Fruit fly (Drosophila melanogaster) whole organism, embryonic: Measurements from ENCODE around the gene SmE.

Source experiments
- Aef1 ChIP-seq: fragments of 200-800 bp; sonication (Bioruptor generic); IDR thresholded peaks from 3 replicates; pipeline ENCODE4 v1.3.6; 2022; ENCODE audit warnings: missing biosample characterization, missing genetic modification characterization
- BEAF-32 ChIP-seq: fragments of 200-800 bp; sonication (Bioruptor generic); optimal IDR thresholded peaks from 3 replicates; lab custom pipeline; 2017; ENCODE audit warnings: missing biosample characterization, missing genetic modification characterization, mild to moderate bottlenecking, moderate library complexity, missing genetic modification reagents
- BtbVII ChIP-seq: fragments of 200-800 bp; sonication (Bioruptor generic); optimal IDR thresholded peaks from 3 replicates; lab custom pipeline; 2017; ENCODE audit warnings: missing biosample characterization, mild to moderate bottlenecking, missing genetic modification characterization
- CG10565 ChIP-seq: fragments of 200-800 bp; sonication (Bioruptor generic); optimal IDR thresholded peaks from 3 replicates; lab custom pipeline; 2016; ENCODE audit warnings: missing biosample characterization, mild to moderate bottlenecking, missing genetic modification characterization
- CG10654 ChIP-seq: fragments of 200-800 bp; sonication (Bioruptor generic); optimal IDR thresholded peaks from 2 replicates; lab custom pipeline; 2016; ENCODE audit warnings: missing biosample characterization, missing genetic modification characterization
- CG13424 ChIP-seq: fragments of 200-800 bp; sonication (Bioruptor generic); optimal IDR thresholded peaks from 2 replicates; lab custom pipeline; 2019; ENCODE audit warnings: missing biosample characterization, mild to moderate bottlenecking, missing genetic modification characterization, moderate library complexity
- CG13894 ChIP-seq: fragments of 200-800 bp; sonication (Bioruptor generic); optimal IDR thresholded peaks from 3 replicates; lab custom pipeline; 2018; ENCODE audit warnings: missing biosample characterization, mild to moderate bottlenecking, missing genetic modification characterization, moderate library complexity
- CG1602 ChIP-seq: fragments of 200-800 bp; sonication (Bioruptor generic); optimal IDR thresholded peaks from 3 replicates; lab custom pipeline; 2016; ENCODE audit warnings: missing biosample characterization, missing genetic modification characterization
- CG17328 ChIP-seq: fragments of 200-800 bp; sonication (Bioruptor generic); IDR thresholded peaks from 2 replicates; pipeline ENCODE4 v1.3.6; 2022; ENCODE audit warnings: missing biosample characterization, missing genetic modification characterization
- CG17385 ChIP-seq: fragments of 200-800 bp; sonication (Bioruptor generic); optimal IDR thresholded peaks from 3 replicates; lab custom pipeline; 2018; ENCODE audit warnings: missing biosample characterization, mild to moderate bottlenecking, missing genetic modification characterization
- CG17802 ChIP-seq: fragments of 200-800 bp; sonication (Bioruptor generic); optimal IDR thresholded peaks from 2 replicates; lab custom pipeline; 2018; ENCODE audit warnings: missing biosample characterization, mild to moderate bottlenecking, missing genetic modification characterization, moderate library complexity
- CG2116 ChIP-seq: fragments of 200-800 bp; sonication (Bioruptor generic); optimal IDR thresholded peaks from 3 replicates; lab custom pipeline; 2018; ENCODE audit warnings: missing biosample characterization, mild to moderate bottlenecking, missing genetic modification characterization
- CG2889 ChIP-seq: fragments of 200-800 bp; sonication (Bioruptor generic); IDR thresholded peaks from 3 replicates; pipeline ENCODE4 v1.3.6; 2022; ENCODE audit warnings: missing biosample characterization, missing genetic modification characterization
- CG8388 ChIP-seq: fragments of 200-800 bp; sonication (Bioruptor generic); optimal IDR thresholded peaks from 2 replicates; lab custom pipeline; 2019; ENCODE audit warnings: missing biosample characterization, mild to moderate bottlenecking, missing genetic modification characterization, moderate library complexity
- CG9215 ChIP-seq: fragments of 200-800 bp; sonication (Bioruptor generic); IDR thresholded peaks from 2 replicates; pipeline ENCODE4 v1.3.6; 2022; ENCODE audit warnings: missing biosample characterization, missing genetic modification characterization
- Dip3 ChIP-seq: fragments of 200-800 bp; sonication (Bioruptor generic); optimal IDR thresholded peaks from 3 replicates; lab custom pipeline; 2016; ENCODE audit warnings: missing biosample characterization, missing genetic modification characterization
- H15 ChIP-seq: fragments of 200-800 bp; sonication (Bioruptor generic); IDR thresholded peaks from 3 replicates; pipeline ENCODE4 v1.3.6; 2022; ENCODE audit warnings: missing biosample characterization, missing genetic modification characterization
- Max ChIP-seq: fragments of 200-800 bp; sonication (Bioruptor generic); optimal IDR thresholded peaks from 2 replicates; lab custom pipeline; 2016; ENCODE audit warnings: missing biosample characterization, mild to moderate bottlenecking, missing genetic modification characterization
- Mes4 ChIP-seq: fragments of 200-800 bp; sonication (Bioruptor generic); optimal IDR thresholded peaks from 2 replicates; lab custom pipeline; 2016; ENCODE audit warnings: missing biosample characterization, missing genetic modification characterization
- Myb ChIP-seq: fragments of 200-800 bp; sonication (Bioruptor generic); optimal IDR thresholded peaks from 2 replicates; lab custom pipeline; 2016; ENCODE audit warnings: missing biosample characterization, missing genetic modification characterization
- Opbp ChIP-seq: fragments of 200-800 bp; sonication (Bioruptor generic); IDR thresholded peaks from 3 replicates; pipeline ENCODE4 v1.3.6; 2022; ENCODE audit warnings: missing biosample characterization, missing genetic modification characterization; ENCODE audit not compliant: partially characterized antibody
- Rx ChIP-seq: fragments of 200-800 bp; sonication (Bioruptor generic); IDR thresholded peaks from 2 replicates; pipeline ENCODE4 v1.3.6; 2022; ENCODE audit warnings: missing biosample characterization, missing genetic modification characterization
- Six4 ChIP-seq: fragments of 200-800 bp; sonication (Bioruptor generic); optimal IDR thresholded peaks from 2 replicates; lab custom pipeline; 2016; ENCODE audit warnings: missing biosample characterization, missing genetic modification characterization
- Sox100B ChIP-seq: fragments of 200-800 bp; sonication (Bioruptor generic); optimal IDR thresholded peaks from 3 replicates; lab custom pipeline; 2018; ENCODE audit warnings: missing biosample characterization, mild to moderate bottlenecking, missing genetic modification characterization
- Sox102F ChIP-seq: fragments of 200-800 bp; sonication (Bioruptor generic); optimal IDR thresholded peaks from 2 replicates; lab custom pipeline; 2018; ENCODE audit warnings: missing biosample characterization, mild to moderate bottlenecking, missing genetic modification characterization, moderate library complexity
- Sry-δ ChIP-seq: fragments of 200-800 bp; sonication (Bioruptor generic); optimal IDR thresholded peaks from 2 replicates; lab custom pipeline; 2016; ENCODE audit warnings: missing biosample characterization, missing genetic modification characterization
- ac ChIP-seq: fragments of 200-800 bp; sonication (Bioruptor generic); optimal IDR thresholded peaks from 3 replicates; lab custom pipeline; 2017; ENCODE audit warnings: missing biosample characterization, mild to moderate bottlenecking, missing genetic modification characterization
- aop ChIP-seq: fragments of 200-800 bp; sonication (Bioruptor generic); IDR thresholded peaks from 2 replicates; pipeline ENCODE4 v1.3.6; 2022; ENCODE audit warnings: missing biosample characterization, missing genetic modification characterization
- bigmax ChIP-seq: fragments of 200-800 bp; sonication (Bioruptor generic); optimal IDR thresholded peaks from 2 replicates; lab custom pipeline; 2018; ENCODE audit warnings: missing biosample characterization, mild to moderate bottlenecking, missing genetic modification characterization
- cad ChIP-seq: fragments of >200 bp; optimal IDR thresholded peaks from 2 replicates; lab custom pipeline; 2017; ENCODE audit warnings: missing biosample characterization, missing genetic modification characterization
- cas ChIP-seq: fragments of 200-800 bp; sonication (Bioruptor generic); IDR thresholded peaks from 2 replicates; pipeline ENCODE4 v1.3.6; 2022; ENCODE audit warnings: missing biosample characterization, missing genetic modification characterization
- cato ChIP-seq: fragments of 200-800 bp; sonication (Bioruptor generic); optimal IDR thresholded peaks from 2 replicates; lab custom pipeline; 2016; ENCODE audit warnings: missing biosample characterization, missing genetic modification characterization, borderline replicate concordance
- caup ChIP-seq: fragments of 200-800 bp; sonication (Bioruptor generic); optimal IDR thresholded peaks from 3 replicates; lab custom pipeline; 2017; ENCODE audit warnings: missing biosample characterization, mild to moderate bottlenecking, missing genetic modification characterization, moderate library complexity; ENCODE audit not compliant: severe bottlenecking
- chif ChIP-seq, 2 experiments: fragments of 200-800 bp; sonication (Bioruptor generic); optimal IDR thresholded peaks; 3 replicates each; lab custom pipeline; 2016; ENCODE audit warnings: missing biosample characterization in 2 of 2, missing genetic modification characterization in 2 of 2
- disco-r ChIP-seq: fragments of 200-800 bp; sonication (Bioruptor generic); optimal IDR thresholded peaks from 2 replicates; lab custom pipeline; 2016; ENCODE audit warnings: missing biosample characterization, missing genetic modification characterization
- dmrt11E ChIP-seq: fragments of 200-800 bp; sonication (Bioruptor generic); optimal IDR thresholded peaks from 3 replicates; lab custom pipeline; 2018; ENCODE audit warnings: missing biosample characterization, mild to moderate bottlenecking, missing genetic modification characterization, moderate library complexity
- dmrt99B ChIP-seq: fragments of 200-800 bp; sonication (Bioruptor generic); optimal IDR thresholded peaks from 2 replicates; lab custom pipeline; 2018; ENCODE audit warnings: missing biosample characterization, mild to moderate bottlenecking, missing genetic modification characterization, moderate library complexity
- dpn ChIP-seq, 2 experiments: fragments of 200-800 bp; sonication (Bioruptor generic); optimal IDR thresholded peaks; 3 replicates each; lab custom pipeline; 2016; ENCODE audit warnings: missing biosample characterization in 2 of 2, missing genetic modification characterization in 2 of 2
- emc ChIP-seq: fragments of 200-800 bp; sonication (Bioruptor generic); optimal IDR thresholded peaks from 2 replicates; lab custom pipeline; 2016; ENCODE audit warnings: missing biosample characterization, missing genetic modification characterization
- ems ChIP-seq: fragments of 200-800 bp; sonication (Bioruptor generic); optimal IDR thresholded peaks from 3 replicates; lab custom pipeline; 2016; ENCODE audit warnings: missing biosample characterization, missing genetic modification characterization
- ewg ChIP-seq: fragments of 200-800 bp; sonication (Bioruptor generic); optimal IDR thresholded peaks from 3 replicates; lab custom pipeline; 2017; ENCODE audit warnings: mild to moderate bottlenecking, missing biosample characterization, missing genetic modification reagents, missing genetic modification characterization
- fd64A ChIP-seq: fragments of 200-800 bp; sonication (Bioruptor generic); optimal IDR thresholded peaks from 3 replicates; lab custom pipeline; 2018; ENCODE audit warnings: missing biosample characterization, mild to moderate bottlenecking, missing genetic modification characterization
- gsb ChIP-seq: fragments of 200-800 bp; sonication (Bioruptor generic); IDR thresholded peaks from 2 replicates; pipeline ENCODE4 v1.3.6; 2022; ENCODE audit warnings: missing biosample characterization, missing genetic modification characterization
- insv ChIP-seq, 2 experiments: fragments of 200-800 bp; sonication (Bioruptor generic); optimal IDR thresholded peaks; 3 replicates each; lab custom pipeline; 2016 to 2018; ENCODE audit warnings: missing biosample characterization in 2 of 2, missing genetic modification characterization in 2 of 2
- klu ChIP-seq: fragments of 200-800 bp; sonication (Bioruptor generic); IDR thresholded peaks from 2 replicates; pipeline ENCODE4 v1.3.6; 2022; ENCODE audit warnings: missing biosample characterization, missing genetic modification characterization
- nau ChIP-seq: fragments of 200-800 bp; sonication (Bioruptor generic); optimal IDR thresholded peaks from 3 replicates; lab custom pipeline; 2017; ENCODE audit warnings: missing biosample characterization, mild to moderate bottlenecking, missing genetic modification characterization, missing genetic modification reagents
- phol ChIP-seq: fragments of 200-800 bp; sonication (Bioruptor generic); optimal IDR thresholded peaks from 3 replicates; lab custom pipeline; 2018; ENCODE audit warnings: missing biosample characterization, mild to moderate bottlenecking, missing genetic modification characterization, moderate library complexity
- scrt ChIP-seq: fragments of 200-800 bp; sonication (Bioruptor generic); optimal IDR thresholded peaks from 2 replicates; lab custom pipeline; 2018; ENCODE audit warnings: missing biosample characterization, mild to moderate bottlenecking, missing genetic modification characterization, moderate library complexity
- sim ChIP-seq: fragments of 200-800 bp; sonication (Bioruptor generic); IDR thresholded peaks from 2 replicates; pipeline ENCODE4 v1.3.6; 2022; ENCODE audit warnings: missing biosample characterization, missing genetic modification characterization
- unpg ChIP-seq: fragments of 200-800 bp; sonication (Bioruptor generic); optimal IDR thresholded peaks from 3 replicates; lab custom pipeline; 2018; ENCODE audit warnings: missing biosample characterization, mild to moderate bottlenecking, missing genetic modification characterization, moderate library complexity

The SmE gene

DNA sequence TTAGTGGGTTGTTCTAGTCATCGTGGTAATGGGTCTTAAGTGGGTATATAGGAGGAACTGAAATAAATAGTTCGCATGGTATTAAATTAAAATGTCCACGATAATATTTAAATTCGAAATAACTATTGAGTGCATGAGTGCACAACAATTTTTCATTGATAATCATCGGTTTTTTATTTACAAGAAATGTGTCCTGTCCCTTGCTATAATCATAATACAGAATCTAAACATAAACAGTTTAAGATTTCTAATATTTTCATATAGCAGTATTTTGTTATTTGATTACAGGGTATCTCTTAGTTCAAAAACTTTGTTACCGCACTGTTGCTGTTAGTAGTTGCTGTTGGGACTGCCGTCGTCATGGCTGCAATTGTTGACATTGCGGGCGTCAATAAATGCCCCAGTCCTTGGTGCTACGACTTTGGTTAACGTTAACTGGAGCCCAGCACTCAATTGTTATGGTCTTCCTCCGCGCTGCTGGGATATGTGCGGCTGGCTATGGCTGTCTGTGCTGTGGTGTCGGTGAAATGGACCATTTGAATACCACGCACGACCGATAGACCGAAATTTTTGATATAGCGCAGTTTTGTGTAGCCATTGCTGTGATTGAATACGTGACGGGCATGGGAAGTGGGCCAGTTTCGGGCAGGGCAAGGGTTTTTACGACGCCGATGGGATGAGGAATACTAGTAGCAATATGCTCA lies 13.3 kb downstream of the SmE start (continued):
- peak; percentile 58 for TF ChIP-seq caup (GFP tag; lab: Kevin White, UChicago)
- TF ChIP-seq bigmax, result no peak
- TF ChIP-seq CG1602 (GFP tag; lab: Kevin White, UChicago), result no peak
- no peak for TF ChIP-seq ac (GFP tag; lab: Kevin White, UChicago)
- TF ChIP-seq CG17385 (GFP tag; lab: Kevin White, UChicago), result peak; percentile 40
- no peak for TF ChIP-seq Dip3
- TF ChIP-seq insv (GFP tag; optimal IDR thresholded peaks at IDR 0.05; lab: Kevin White, UChicago), result no peak
- no peak for TF ChIP-seq fd64A (GFP tag; lab: Kevin White, UChicago)
- TF ChIP-seq gsb (GFP tag; lab: Robert Waterston, UW), result no peak
- TF ChIP-seq phol, result peak; percentile 49
- no peak for TF ChIP-seq cato (GFP tag; lab: Kevin White, UChicago)
- TF ChIP-seq cad (GFP tag; lab: Kevin White, UChicago), result no peak
- no peak for TF ChIP-seq CG2116 (GFP tag; lab: Kevin White, UChicago)
- TF ChIP-seq BEAF-32 (GFP tag; lab: Kevin White, UChicago), result no peak
- no peak for TF ChIP-seq CG17802 (tag; lab: Kevin White, UChicago)
- TF ChIP-seq emc (GFP tag; lab: Kevin White, UChicago), result no peak
- TF ChIP-seq Rx (GFP tag; lab: Robert Waterston, UW), result no peak
- TF ChIP-seq CG13894, result no peak
- peak; percentile 50 for TF ChIP-seq unpg (GFP tag; lab: Kevin White, UChicago)
- peak; percentile 20 for TF ChIP-seq disco-r (GFP tag; lab: Kevin White, UChicago)
- TF ChIP-seq Sry-δ (GFP tag; lab: Kevin White, UChicago), result no peak
- TF ChIP-seq dmrt99B, result peak; percentile 76
- no peak for TF ChIP-seq sim (GFP tag; lab: Robert Waterston, UW)
- peak; percentile 57 for TF ChIP-seq BtbVII (GFP tag; lab: Kevin White, UChicago)
- TF ChIP-seq dpn (GFP tag; optimal IDR thresholded peaks at IDR 0.05; lab: Kevin White, UChicago), result peak; percentile 34
- no peak for TF ChIP-seq aop (GFP tag; lab: Robert Waterston, UW)
- TF ChIP-seq Aef1, result no peak
- no peak for TF ChIP-seq CG2889 (GFP tag; lab: Robert Waterston, UW)
- TF ChIP-seq Mes4 (GFP tag; lab: Kevin White, UChicago), result no peak
- no peak for TF ChIP-seq Myb (GFP tag; lab: Kevin White, UChicago)
- TF ChIP-seq nau, result peak; percentile 59
- TF ChIP-seq scrt (GFP tag; lab: Kevin White, UChicago), result peak; percentile 63
- TF ChIP-seq Sox102F (GFP tag; lab: Kevin White, UChicago), result peak; percentile 56
- TF ChIP-seq Opbp (GFP tag; lab: Robert Waterston, UW), result no peak
- no peak for TF ChIP-seq ewg (GFP tag; lab: Kevin White, UChicago)
- no peak for TF ChIP-seq klu (GFP tag; lab: Robert Waterston, UW)
- peak; percentile 71 for TF ChIP-seq CG13424
- TF ChIP-seq CG9215 (GFP tag; lab: Robert Waterston, UW), result peak; percentile 30; the same call in 1 of the 2 replicates
- TF ChIP-seq CG8388 (GFP tag; lab: Kevin White, UChicago), result no peak
- TF ChIP-seq CG17328 (GFP tag; lab: Robert Waterston, UW), result no peak
- no peak for TF ChIP-seq cas (GFP tag; lab: Robert Waterston, UW)
- peak; percentile 44 for TF ChIP-seq Sox100B (GFP tag; lab: Kevin White, UChicago)
- TF ChIP-seq chif (GFP tag; optimal IDR thresholded peaks at IDR 0.05; lab: Kevin White, UChicago), result peak in 1 of 2 experiments; percentile 16
- no peak for TF ChIP-seq Six4 (GFP tag; lab: Kevin White, UChicago)
- TF ChIP-seq ems (GFP tag; lab: Kevin White, UChicago), result no peak
- TF ChIP-seq dmrt11E (tag; lab: Kevin White, UChicago), result no peak
- TF ChIP-seq CG10654 (GFP tag; lab: Kevin White, UChicago), result no peak
- TF ChIP-seq H15 (GFP tag; lab: Robert Waterston, UW), result no peak
- no peak for TF ChIP-seq Max (GFP tag; lab: Kevin White, UChicago)
- TF ChIP-seq CG10565 (GFP tag; lab: Kevin White, UChicago), result no peak
